Fruit fly (Drosophila melanogaster) whole organism, embryonic: ENCODE data around the gene Eato.

Experiments used
- BEAF-32 ChIP-seq: fragments of 200-800 bp; sonication (Bioruptor generic); optimal IDR thresholded peaks from 3 replicates; lab custom pipeline; 2017; ENCODE audit warnings: missing biosample characterization, missing genetic modification characterization, mild to moderate bottlenecking, moderate library complexity, missing genetic modification reagents
- CG10462 ChIP-seq: fragments of 200-800 bp; sonication (Bioruptor generic); optimal IDR thresholded peaks from 2 replicates; lab custom pipeline; 2016; ENCODE audit warnings: missing biosample characterization, missing genetic modification characterization
- CG10565 ChIP-seq: fragments of 200-800 bp; sonication (Bioruptor generic); optimal IDR thresholded peaks from 3 replicates; lab custom pipeline; 2016; ENCODE audit warnings: missing biosample characterization, mild to moderate bottlenecking, missing genetic modification characterization
- CG13287 ChIP-seq: fragments of 200-800 bp; sonication (Bioruptor generic); IDR thresholded peaks from 2 replicates; pipeline ENCODE4 v1.3.6; 2022; ENCODE audit warnings: missing biosample characterization, missing genetic modification characterization; ENCODE audit not compliant: partially characterized antibody
- CG14667 ChIP-seq: fragments of 200-800 bp; sonication (Bioruptor generic); IDR thresholded peaks from 2 replicates; pipeline ENCODE4 v1.3.6; 2022; ENCODE audit warnings: missing biosample characterization, missing genetic modification characterization
- CG15514 ChIP-seq: fragments of 200-800 bp; sonication (Bioruptor generic); optimal IDR thresholded peaks from 3 replicates; lab custom pipeline; 2017; ENCODE audit warnings: missing biosample characterization, missing genetic modification characterization, mild to moderate bottlenecking, moderate library complexity, missing genetic modification reagents
- CG1647 ChIP-seq: fragments of 200-800 bp; sonication (Bioruptor generic); optimal IDR thresholded peaks from 3 replicates; lab custom pipeline; 2016; ENCODE audit warnings: missing biosample characterization, missing genetic modification characterization
- CG17912 ChIP-seq: fragments of 200-800 bp; sonication (Bioruptor generic); optimal IDR thresholded peaks from 2 replicates; lab custom pipeline; 2018; ENCODE audit warnings: missing biosample characterization, mild to moderate bottlenecking, missing genetic modification characterization
- CG2116 ChIP-seq: fragments of 200-800 bp; sonication (Bioruptor generic); optimal IDR thresholded peaks from 3 replicates; lab custom pipeline; 2018; ENCODE audit warnings: missing biosample characterization, mild to moderate bottlenecking, missing genetic modification characterization
- CG32532 ChIP-seq: fragments of 200-800 bp; sonication (Bioruptor generic); IDR thresholded peaks from 2 replicates; pipeline ENCODE4 v1.3.6; 2022; ENCODE audit warnings: missing biosample characterization, missing genetic modification characterization
- CG4328 ChIP-seq: fragments of 200-800 bp; sonication (Bioruptor generic); optimal IDR thresholded peaks from 3 replicates; lab custom pipeline; 2017; ENCODE audit warnings: missing biosample characterization, missing genetic modification reagents, missing genetic modification characterization
- CG4617 ChIP-seq: fragments of 200-800 bp; sonication (Bioruptor generic); optimal IDR thresholded peaks from 3 replicates; lab custom pipeline; 2016; ENCODE audit warnings: missing biosample characterization, missing genetic modification characterization, borderline replicate concordance
- CG7372 ChIP-seq: fragments of 200-800 bp; sonication (Bioruptor generic); IDR thresholded peaks from 2 replicates; pipeline ENCODE4 v1.3.6; 2022; ENCODE audit warnings: missing biosample characterization, missing genetic modification characterization
- CG8388 ChIP-seq: fragments of 200-800 bp; sonication (Bioruptor generic); optimal IDR thresholded peaks from 2 replicates; lab custom pipeline; 2019; ENCODE audit warnings: missing biosample characterization, mild to moderate bottlenecking, missing genetic modification characterization, moderate library complexity
- CG9817 ChIP-seq: fragments of 200-800 bp; sonication (Bioruptor generic); optimal IDR thresholded peaks from 2 replicates; lab custom pipeline; 2018; ENCODE audit warnings: missing biosample characterization, mild to moderate bottlenecking, missing genetic modification characterization, moderate library complexity
- Dad ChIP-seq: fragments of 200-800 bp; sonication (Bioruptor generic); optimal IDR thresholded peaks from 3 replicates; lab custom pipeline; 2016; ENCODE audit warnings: missing biosample characterization, missing genetic modification characterization
- Dp ChIP-seq: fragments of 200-800 bp; sonication (Bioruptor generic); optimal IDR thresholded peaks from 2 replicates; lab custom pipeline; 2018; ENCODE audit warnings: missing biosample characterization, mild to moderate bottlenecking, missing genetic modification characterization, moderate library complexity
- E2f2 ChIP-seq: fragments of 200-800 bp; sonication (Bioruptor generic); IDR thresholded peaks from 2 replicates; pipeline ENCODE4 v1.3.6; 2022; ENCODE audit warnings: missing biosample characterization, missing genetic modification characterization
- Gug ChIP-seq: fragments of 200-800 bp; sonication (Bioruptor generic); IDR thresholded peaks from 4 replicates; pipeline ENCODE4 v1.3.6; 2022; ENCODE audit warnings: missing biosample characterization, missing genetic modification characterization
- HLH4C ChIP-seq: fragments of 200-800 bp; sonication (Bioruptor generic); IDR thresholded peaks from 3 replicates; pipeline ENCODE4 v1.3.6; 2022; ENCODE audit warnings: missing biosample characterization, missing genetic modification characterization; ENCODE audit not compliant: partially characterized antibody
- Hr78 ChIP-seq, 2 experiments: fragments of 200-800 bp in 1 of 2; fragments of >200 bp in 1 of 2; sonication (Bioruptor generic) in 1 of 2; optimal IDR thresholded peaks; 2 replicates each; lab custom pipeline; 2017 to 2019; ENCODE audit warnings: missing biosample characterization in 2 of 2, missing genetic modification characterization in 2 of 2, mild to moderate bottlenecking in 1 of 2, moderate library complexity in 1 of 2
- Lhr ChIP-seq: fragments of 200-800 bp; sonication (Bioruptor generic); optimal IDR thresholded peaks from 3 replicates; lab custom pipeline; 2017; ENCODE audit warnings: mild to moderate bottlenecking, missing biosample characterization, missing genetic modification reagents, missing genetic modification characterization
- MBD-R2 ChIP-seq: fragments of 200-800 bp; sonication (Bioruptor generic); IDR thresholded peaks from 2 replicates; pipeline ENCODE4 v1.3.6; 2022; ENCODE audit warnings: missing biosample characterization, missing genetic modification characterization
- Med ChIP-seq: fragments of 200-800 bp; sonication (Bioruptor generic); peaks from one replicate; lab custom pipeline; 2016; ENCODE audit warnings: missing biosample characterization, missing genetic modification characterization, mild to moderate bottlenecking, inconsistent platforms, moderate library complexity
- Mrtf ChIP-seq: fragments of 200-800 bp; sonication (Bioruptor generic); IDR thresholded peaks from 3 replicates; pipeline ENCODE4 v1.3.6; 2022; ENCODE audit warnings: missing biosample characterization, missing genetic modification characterization
- NC2α ChIP-seq: fragments of 200-800 bp; sonication (Bioruptor generic); optimal IDR thresholded peaks from 2 replicates; lab custom pipeline; 2016; ENCODE audit warnings: missing biosample characterization, missing genetic modification characterization
- Oli ChIP-seq: fragments of 200-800 bp; sonication (Bioruptor generic); optimal IDR thresholded peaks from 2 replicates; lab custom pipeline; 2018; ENCODE audit warnings: missing biosample characterization, mild to moderate bottlenecking, missing genetic modification characterization, moderate library complexity
- Scr ChIP-seq: fragments of 200-800 bp; sonication (Bioruptor generic); IDR thresholded peaks from 2 replicates; pipeline ENCODE4 v1.3.6; 2022; ENCODE audit warnings: missing biosample characterization, missing genetic modification characterization; ENCODE audit not compliant: partially characterized antibody
- Sin3A ChIP-seq: fragments of >200 bp; optimal IDR thresholded peaks from 2 replicates; lab custom pipeline; 2018
- Spps ChIP-seq: fragments of 200-800 bp; sonication (Bioruptor generic); optimal IDR thresholded peaks from 2 replicates; lab custom pipeline; 2018; ENCODE audit warnings: missing biosample characterization, mild to moderate bottlenecking, missing genetic modification characterization
- amos ChIP-seq: fragments of 200-800 bp; sonication (Bioruptor generic); IDR thresholded peaks from 2 replicates; pipeline ENCODE4 v1.3.6; 2022; ENCODE audit warnings: missing biosample characterization, missing genetic modification characterization; ENCODE audit not compliant: partially characterized antibody
- ara ChIP-seq: fragments of 200-800 bp; sonication (Bioruptor generic); IDR thresholded peaks from 2 replicates; pipeline ENCODE4 v1.3.6; 2022; ENCODE audit warnings: missing biosample characterization, missing genetic modification characterization
- btn ChIP-seq: fragments of 200-800 bp; sonication (Bioruptor generic); optimal IDR thresholded peaks from 2 replicates; lab custom pipeline; 2016; ENCODE audit warnings: missing biosample characterization, missing genetic modification characterization
- cad ChIP-seq: fragments of >200 bp; optimal IDR thresholded peaks from 2 replicates; lab custom pipeline; 2017; ENCODE audit warnings: missing biosample characterization, missing genetic modification characterization
- crol ChIP-seq: fragments of 200-800 bp; sonication (Bioruptor generic); IDR thresholded peaks from 2 replicates; pipeline ENCODE4 v1.3.6; 2022; ENCODE audit warnings: missing biosample characterization, missing genetic modification characterization
- esg ChIP-seq: fragments of 200-800 bp; sonication (Bioruptor generic); conservative IDR thresholded peaks from 2 replicates; pipeline ENCODE4 v1.3.6; 2022; ENCODE audit warnings: missing biosample characterization, missing genetic modification characterization
- gcm ChIP-seq: fragments of 200-800 bp; sonication (Bioruptor generic); optimal IDR thresholded peaks from 2 replicates; lab custom pipeline; 2019; ENCODE audit warnings: missing biosample characterization, mild to moderate bottlenecking, missing genetic modification characterization, moderate library complexity
- gfzf ChIP-seq: fragments of 200-800 bp; sonication (Bioruptor generic); optimal IDR thresholded peaks from 2 replicates; lab custom pipeline; 2016; ENCODE audit warnings: missing biosample characterization, mild to moderate bottlenecking, missing genetic modification characterization, moderate library complexity
- gsb ChIP-seq: fragments of 200-800 bp; sonication (Bioruptor generic); IDR thresholded peaks from 2 replicates; pipeline ENCODE4 v1.3.6; 2022; ENCODE audit warnings: missing biosample characterization, missing genetic modification characterization
- ind ChIP-seq: fragments of 200-800 bp; sonication (Bioruptor generic); optimal IDR thresholded peaks from 3 replicates; lab custom pipeline; 2016; ENCODE audit warnings: missing biosample characterization, missing genetic modification characterization
- klu ChIP-seq: fragments of 200-800 bp; sonication (Bioruptor generic); IDR thresholded peaks from 2 replicates; pipeline ENCODE4 v1.3.6; 2022; ENCODE audit warnings: missing biosample characterization, missing genetic modification characterization
- luna ChIP-seq: fragments of 200-800 bp; sonication (Bioruptor generic); optimal IDR thresholded peaks from 2 replicates; lab custom pipeline; 2016; ENCODE audit warnings: missing biosample characterization, missing genetic modification characterization
- mam ChIP-seq: fragments of 200-800 bp; sonication (Bioruptor generic); optimal IDR thresholded peaks from 3 replicates; lab custom pipeline; 2016; ENCODE audit warnings: missing biosample characterization, missing genetic modification characterization
- pros ChIP-seq: fragments of 200-800 bp; sonication (Bioruptor generic); optimal IDR thresholded peaks from 3 replicates; lab custom pipeline; 2019; ENCODE audit warnings: missing biosample characterization, mild to moderate bottlenecking, missing genetic modification characterization, moderate library complexity
- sens-2 ChIP-seq: fragments of 200-800 bp; sonication (Bioruptor generic); IDR thresholded peaks from 2 replicates; pipeline ENCODE4 v1.3.6; 2022; ENCODE audit warnings: missing biosample characterization, missing genetic modification characterization
- shn ChIP-seq: fragments of 200-800 bp; sonication (Bioruptor generic); optimal IDR thresholded peaks from 3 replicates; lab custom pipeline; 2016; ENCODE audit warnings: missing biosample characterization, missing genetic modification characterization
- sug ChIP-seq: fragments of 200-800 bp; optimal IDR thresholded peaks from 2 replicates; lab custom pipeline; 2019; ENCODE audit warnings: missing biosample characterization, mild to moderate bottlenecking, missing genetic modification characterization, moderate library complexity
- tup ChIP-seq: fragments of 200-800 bp; sonication (Bioruptor generic); optimal IDR thresholded peaks from 2 replicates; lab custom pipeline; 2016; ENCODE audit warnings: missing biosample characterization, mild to moderate bottlenecking, missing genetic modification characterization, moderate library complexity

The Eato gene

dm6 chr2L:13813604-13814178, 29.8 kb downstream of the Eato start, which contains the start of gene Sos (continued):
- peak; percentile 86 for TF ChIP-seq Lhr
- no peak for TF ChIP-seq CG14667
- 0 out of 2 replicates have a peak, but pooled peaks have one; percentile 9 for TF ChIP-seq CG32532 (GFP tag; lab: Robert Waterston, UW)
- no peak for TF ChIP-seq CG1647
- TF ChIP-seq CG17912 (GFP tag; lab: Kevin White, UChicago) = peak; percentile 53
- TF ChIP-seq Sin3A = no peak
- TF ChIP-seq sens-2 = no peak
- no peak for TF ChIP-seq klu (GFP tag; lab: Robert Waterston, UW)
- no peak for TF ChIP-seq ind
- TF ChIP-seq MBD-R2 (GFP tag; lab: Robert Waterston, UW) = peak; percentile 87
- TF ChIP-seq CG7372 = no peak
- TF ChIP-seq, all 482 proteins: peak for 45

DNA sequence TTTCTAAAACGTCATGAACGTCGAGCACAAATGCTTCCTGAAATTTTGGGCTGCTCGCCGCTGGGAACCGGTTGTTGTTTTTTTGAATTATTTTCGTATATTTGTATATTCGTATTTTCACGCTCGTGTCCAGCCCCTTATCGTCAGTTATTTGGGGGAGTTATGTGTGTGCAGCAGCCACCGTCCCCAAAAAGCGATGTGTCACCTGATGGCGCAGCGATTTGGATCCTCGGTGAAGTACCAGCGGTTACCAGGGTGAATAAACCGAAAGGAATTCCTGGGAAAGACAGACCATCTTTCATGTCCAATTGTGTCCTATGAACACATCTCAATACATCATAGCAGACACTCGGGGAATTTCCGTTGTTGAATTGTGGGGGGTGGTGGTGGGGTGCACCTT, 36.3 kb downstream of the Eato start:
- no peak for TF ChIP-seq Gug
- TF ChIP-seq ara (GFP tag; lab: Robert Waterston, UW) = no peak
- no peak for TF ChIP-seq Dad (GFP tag; lab: Kevin White, UChicago)
- TF ChIP-seq crol (GFP tag; lab: Robert Waterston, UW) = 0 out of 2 replicates have a peak, but pooled peaks have one; percentile 20

dm6 chr2L:13820948-13821347, 37.1 kb downstream of the Eato start, which contains the start of gene b:
Gene b, plus strand, starts transcription at chr2L:13821248.
- TF ChIP-seq Med = no peak
- TF ChIP-seq gsb (GFP tag; lab: Robert Waterston, UW) = no peak
- no peak for TF ChIP-seq pros
- no peak for TF ChIP-seq Scr (GFP tag; lab: Robert Waterston, UW)
- TF ChIP-seq CG9817 (tag; lab: Kevin White, UChicago) = no peak
- TF ChIP-seq CG10462 = no peak
- TF ChIP-seq CG15514 (GFP tag; lab: Kevin White, UChicago) = no peak
- TF ChIP-seq NC2α (GFP tag; lab: Kevin White, UChicago) = no peak
- TF ChIP-seq HLH4C (GFP tag; lab: Robert Waterston, UW) = no peak
- TF ChIP-seq luna = no peak

DNA sequence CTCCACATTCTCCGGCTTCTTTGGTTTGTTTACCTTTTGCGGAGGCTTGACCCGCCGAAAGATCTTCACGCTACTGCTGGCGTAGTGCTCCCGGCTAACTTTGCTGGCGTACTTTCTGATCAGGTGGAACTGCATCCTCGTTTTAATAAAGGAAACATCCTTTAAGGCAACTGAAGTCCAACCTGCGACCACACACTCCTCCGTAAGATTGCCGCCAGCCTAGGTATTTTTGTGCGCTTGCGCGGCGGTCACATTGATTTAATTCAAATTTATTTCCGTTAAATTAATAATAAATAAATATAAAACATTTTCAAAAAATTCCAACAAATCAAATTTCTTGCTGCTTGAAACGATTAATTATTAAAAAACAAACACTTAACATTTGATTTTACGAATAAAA, 43.7 kb downstream of the Eato start, which contains the start of gene PolG1:
Gene PolG1, minus strand, starts transcription at position 216 of the 400 bp plus-strand sequence.
- TF ChIP-seq cad (GFP tag; lab: Kevin White, UChicago) (no peak), CG4617 (GFP tag; lab: Kevin White, UChicago) (peak; percentile 22), tup (GFP tag; lab: Kevin White, UChicago) (no peak), CG2116 (peak; percentile 12), CG4328 (GFP tag; lab: Kevin White, UChicago) (no peak), Hr78 (GFP tag; optimal IDR thresholded peaks at IDR 0.05; lab: Kevin White, UChicago) (no peak), Oli (tag; lab: Kevin White, UChicago) (no peak), CG8388 (GFP tag; lab: Kevin White, UChicago) (no peak), amos (GFP tag; lab: Robert Waterston, UW) (0 out of 2 replicates have a peak, but pooled peaks have one; percentile 8), BEAF-32 (GFP tag; lab: Kevin White, UChicago) (peak; percentile 28), Mrtf (GFP tag; lab: Robert Waterston, UW) (no peak), CG10565 (GFP tag; lab: Kevin White, UChicago) (no peak), btn (GFP tag; lab: Kevin White, UChicago) (no peak), Spps (tag; lab: Kevin White, UChicago) (no peak), mam (GFP tag; lab: Kevin White, UChicago) (no peak), gcm (GFP tag; lab: Kevin White, UChicago) (no peak), sug (tag; lab: Kevin White, UChicago) (no peak), Dp (GFP tag; lab: Kevin White, UChicago) (peak; percentile 38), E2f2 (GFP tag; lab: Robert Waterston, UW) (peak; percentile 31), CG13287 (GFP tag; lab: Robert Waterston, UW) (peak; percentile 28; the same call in 1 of the 2 replicates), shn (GFP tag; lab: Kevin White, UChicago) (no peak), gfzf (peak; percentile 66), esg (GFP tag; lab: Robert Waterston, UW) (no peak)
